Worm (Caenorhabditis elegans): Measurements from ENCODE around the gene fbxa-142.

fbxa-142 gene

ce11 chrV:16080039-16080438 lies 51.1 kb downstream of the fbxa-142 start:
- TF ChIP-seq elt-3 (tag; optimal IDR thresholded peaks at IDR 0.05) (no peak), ztf-11 (tag; optimal IDR thresholded peaks at IDR 0.05) (no peak), sma-9 (GFP tag; optimal IDR thresholded peaks at IDR 0.05) (peak; percentile 57), sma-9 (tag; optimal IDR thresholded peaks at IDR 0.05) (no peak), nhr-11 (tag; optimal IDR thresholded peaks at IDR 0.05) (no peak), fos-1 (tag; optimal IDR thresholded peaks at IDR 0.05) (peak; percentile 69), nhr-237 (tag; optimal IDR thresholded peaks at IDR 0.05) (no peak), dmd-4 (tag; optimal IDR thresholded peaks at IDR 0.05) (no peak), lin-13 (GFP tag; optimal IDR thresholded peaks at IDR 0.05) (no peak), mdl-1 (tag; optimal IDR thresholded peaks at IDR 0.05) (no peak), nhr-10 (tag; optimal IDR thresholded peaks at IDR 0.05) (no peak)

All from whole organism, L2 larva.